Fruit fly (Drosophila melanogaster) whole organism, pupa: ENCODE data around the gene Hmgcr.

ENCODE experiments used
- CG10348 ChIP-seq: fragments of 200-800 bp; sonication (Bioruptor generic); IDR thresholded peaks from 2 replicates; pipeline ENCODE4 v1.3.6; 2022; ENCODE audit warnings: missing biosample characterization, missing genetic modification characterization
- CG12605 ChIP-seq: fragments of 200-800 bp; sonication (Bioruptor generic); IDR thresholded peaks from 2 replicates; pipeline ENCODE4 v1.3.6; 2022; ENCODE audit warnings: missing biosample characterization, missing genetic modification characterization
- CG13204 ChIP-seq: fragments of 200-800 bp; sonication (Bioruptor generic); optimal IDR thresholded peaks from 2 replicates; lab custom pipeline; 2018; ENCODE audit warnings: missing biosample characterization, mild to moderate bottlenecking, missing genetic modification characterization, moderate library complexity
- CG14655 ChIP-seq: fragments of 200-800 bp; sonication (Bioruptor generic); optimal IDR thresholded peaks from 3 replicates; lab custom pipeline; 2017; ENCODE audit warnings: mild to moderate bottlenecking, missing biosample characterization, missing genetic modification reagents, missing genetic modification characterization
- CG15710 ChIP-seq: fragments of 200-800 bp; sonication (Bioruptor generic); optimal IDR thresholded peaks from 2 replicates; lab custom pipeline; 2018; ENCODE audit warnings: missing biosample characterization, mild to moderate bottlenecking, missing genetic modification characterization, moderate library complexity
- CG17806 ChIP-seq: fragments of 200-800 bp; sonication (Bioruptor generic); optimal IDR thresholded peaks from 2 replicates; lab custom pipeline; 2018; ENCODE audit warnings: missing biosample characterization, mild to moderate bottlenecking, missing genetic modification characterization, moderate library complexity
- CG32121 ChIP-seq: fragments of 200-800 bp; sonication (Bioruptor generic); IDR thresholded peaks from 2 replicates; pipeline ENCODE4 v1.3.6; 2022; ENCODE audit warnings: missing biosample characterization, missing genetic modification characterization
- CG34367 ChIP-seq: fragments of 200-800 bp; sonication (Bioruptor generic); optimal IDR thresholded peaks from 2 replicates; lab custom pipeline; 2018; ENCODE audit warnings: missing biosample characterization, mild to moderate bottlenecking, missing genetic modification characterization
- CG4496 ChIP-seq: fragments of 200-800 bp; sonication (Bioruptor generic); IDR thresholded peaks from 3 replicates; pipeline ENCODE4 v1.3.6; 2022; ENCODE audit warnings: missing biosample characterization, missing genetic modification characterization
- CG8159 ChIP-seq: fragments of 200-800 bp; sonication (Bioruptor generic); optimal IDR thresholded peaks from 3 replicates; lab custom pipeline; 2018; ENCODE audit warnings: missing biosample characterization, mild to moderate bottlenecking, missing genetic modification characterization, moderate library complexity
- CG8301 ChIP-seq: fragments of 200-800 bp; sonication (Bioruptor generic); optimal IDR thresholded peaks from 2 replicates; lab custom pipeline; 2018; ENCODE audit warnings: missing biosample characterization, mild to moderate bottlenecking, missing genetic modification characterization
- CG9948 ChIP-seq: fragments of 200-800 bp; sonication (Bioruptor generic); optimal IDR thresholded peaks from 2 replicates; lab custom pipeline; 2018; ENCODE audit warnings: missing biosample characterization, mild to moderate bottlenecking, missing genetic modification characterization, moderate library complexity
- D1 ChIP-seq: fragments of 200-800 bp; sonication (Bioruptor generic); optimal IDR thresholded peaks from 2 replicates; lab custom pipeline; 2018; ENCODE audit warnings: missing biosample characterization, mild to moderate bottlenecking, missing genetic modification characterization, moderate library complexity
- EcR ChIP-seq: fragments of 200-800 bp; sonication (Bioruptor generic); optimal IDR thresholded peaks from 3 replicates; lab custom pipeline; 2019; ENCODE audit warnings: missing biosample characterization, missing genetic modification characterization, mild to moderate bottlenecking, moderate library complexity, missing genetic modification reagents
- Ets98B ChIP-seq: fragments of 200-800 bp; sonication (Bioruptor generic); IDR thresholded peaks from 2 replicates; pipeline ENCODE4 v1.3.6; 2022; ENCODE audit warnings: missing biosample characterization, missing genetic modification characterization
- Pif1A ChIP-seq: fragments of 200-800 bp; sonication (Bioruptor generic); optimal IDR thresholded peaks from 3 replicates; lab custom pipeline; 2016; ENCODE audit warnings: missing biosample characterization, missing genetic modification characterization
- Pif1B ChIP-seq: fragments of 200-800 bp; sonication (Bioruptor generic); optimal IDR thresholded peaks from 3 replicates; lab custom pipeline; 2016; ENCODE audit warnings: missing biosample characterization, missing genetic modification characterization
- Snoo ChIP-seq: fragments of 200-800 bp; sonication (Bioruptor generic); optimal IDR thresholded peaks from 3 replicates; lab custom pipeline; 2017; ENCODE audit warnings: missing biosample characterization, mild to moderate bottlenecking, missing genetic modification characterization, inconsistent platforms
- fd96Ca ChIP-seq: fragments of 200-800 bp; sonication (Bioruptor generic); IDR thresholded peaks from 3 replicates; pipeline ENCODE4 v1.3.6; 2022; ENCODE audit warnings: missing biosample characterization, missing genetic modification characterization
- gl ChIP-seq: fragments of 200-800 bp; sonication (Bioruptor generic); optimal IDR thresholded peaks from 2 replicates; lab custom pipeline; 2018; ENCODE audit warnings: missing biosample characterization, mild to moderate bottlenecking, missing genetic modification characterization
- rn ChIP-seq: fragments of 200-800 bp; sonication (Bioruptor generic); IDR thresholded peaks from 2 replicates; pipeline ENCODE4 v1.3.6; 2022; ENCODE audit warnings: missing biosample characterization, missing genetic modification characterization

Gene Hmgcr

dm6 chr3R:23732533-23732932 is 591 bp upstream of the Hmgcr start:
- TF ChIP-seq CG14655 (no peak), CG34367 (tag; lab: Kevin White, UChicago) (no peak), CG4496 (GFP tag; lab: Robert Waterston, UW) (no peak), Pif1A (GFP tag; lab: Kevin White, UChicago) (no peak), CG15710 (tag; lab: Kevin White, UChicago) (no peak), CG10348 (GFP tag; lab: Robert Waterston, UW) (no peak), CG8301 (tag; lab: Kevin White, UChicago) (no peak), Pif1B (GFP tag; lab: Kevin White, UChicago) (no peak), rn (GFP tag; lab: Robert Waterston, UW) (no peak), fd96Ca (no peak), EcR (GFP tag; lab: Kevin White, UChicago) (no peak), CG32121 (GFP tag; lab: Robert Waterston, UW) (no peak), CG8159 (tag; lab: Kevin White, UChicago) (no peak), gl (no peak), Snoo (no peak)

dm6 chr3R:23733771-23734170 is 647 bp downstream of the Hmgcr start:
- TF ChIP-seq CG17806 (tag; lab: Kevin White, UChicago) (no peak), CG32121 (GFP tag; lab: Robert Waterston, UW) (no peak), Snoo (no peak), gl (no peak)

dm6 chr3R:23734573-23735404 is 1.7 kb downstream of the Hmgcr start:
- TF ChIP-seq D1 (tag; lab: Kevin White, UChicago): no peak
- TF ChIP-seq rn (GFP tag; lab: Robert Waterston, UW): no peak
- no peak for TF ChIP-seq CG34367 (tag; lab: Kevin White, UChicago)
- no peak for TF ChIP-seq CG9948 (tag; lab: Kevin White, UChicago)
- TF ChIP-seq Snoo: no peak
- TF ChIP-seq CG32121 (GFP tag; lab: Robert Waterston, UW): no peak; the same call in 1 of the 2 replicates
- TF ChIP-seq CG8301 (tag; lab: Kevin White, UChicago): peak; percentile 6
- no peak for TF ChIP-seq CG8159 (tag; lab: Kevin White, UChicago)
- TF ChIP-seq CG13204 (GFP tag; lab: Kevin White, UChicago): no peak
- TF ChIP-seq Pif1B (GFP tag; lab: Kevin White, UChicago): peak; percentile 35
- no peak for TF ChIP-seq gl
- TF ChIP-seq CG15710 (tag; lab: Kevin White, UChicago): no peak
- no peak for TF ChIP-seq EcR (GFP tag; lab: Kevin White, UChicago)
- TF ChIP-seq CG17806 (tag; lab: Kevin White, UChicago): no peak
- TF ChIP-seq CG4496 (GFP tag; lab: Robert Waterston, UW): peak; percentile 79; the same call in 2 of the 3 replicates
- TF ChIP-seq Ets98B: peak; percentile 77
- peak; percentile 54; the same call in 2 of the 3 replicates for TF ChIP-seq fd96Ca
- peak; percentile 22; the same call in 1 of the 2 replicates for TF ChIP-seq CG12605 (GFP tag; lab: Robert Waterston, UW)
- no peak for TF ChIP-seq CG10348 (GFP tag; lab: Robert Waterston, UW)
- TF ChIP-seq Pif1A (GFP tag; lab: Kevin White, UChicago): peak; percentile 21
- no peak for TF ChIP-seq CG14655

dm6 chr3R:23735648-23736047 is 2.5 kb downstream of the Hmgcr start:
- TF ChIP-seq CG4496 (GFP tag; lab: Robert Waterston, UW) (no peak), fd96Ca (0 out of 3 replicates have a peak, but pooled peaks have one; percentile 24)

dm6 chr3R:23736365-23736764 is 3.2 kb downstream of the Hmgcr start:
- TF ChIP-seq CG34367 (tag; lab: Kevin White, UChicago) (no peak), Pif1B (GFP tag; lab: Kevin White, UChicago) (no peak), EcR (GFP tag; lab: Kevin White, UChicago) (no peak), CG10348 (GFP tag; lab: Robert Waterston, UW) (no peak), CG9948 (tag; lab: Kevin White, UChicago) (no peak), gl (no peak), CG8301 (tag; lab: Kevin White, UChicago) (no peak), CG4496 (GFP tag; lab: Robert Waterston, UW) (no peak)
- TF ChIP-seq, all 21 proteins: peak for 0

- no peak for TF ChIP-seq Ets98B
- peak; percentile 51 for TF ChIP-seq Pif1A (GFP tag; lab: Kevin White, UChicago)
- TF ChIP-seq CG8301 (tag; lab: Kevin White, UChicago): peak; percentile 65
- no peak for TF ChIP-seq CG13204 (GFP tag; lab: Kevin White, UChicago)
- peak; percentile 18 for TF ChIP-seq CG17806 (tag; lab: Kevin White, UChicago)
- TF ChIP-seq CG9948 (tag; lab: Kevin White, UChicago): peak; percentile 20
- TF ChIP-seq D1 (tag; lab: Kevin White, UChicago): no peak
- peak; percentile 42 for TF ChIP-seq CG8159 (tag; lab: Kevin White, UChicago)
- peak; percentile 66 for TF ChIP-seq CG14655
- peak; percentile 45 for TF ChIP-seq CG15710 (tag; lab: Kevin White, UChicago)
- TF ChIP-seq CG34367 (tag; lab: Kevin White, UChicago): peak; percentile 17
Observed at dm6 chr3R:23737676-23738574, 4.8 kb downstream of the Hmgcr start.
